Worm (Caenorhabditis elegans) whole organism, mixed stage, embryonic: ENCODE results near the gene C06C3.7.

ENCODE experiments used
- elt-3 ChIP-seq: fragments of 150-350 bp; optimal IDR thresholded peaks from 2 replicates; lab custom pipeline; 2014; ENCODE audit warnings: missing biosample characterization, missing genetic modification characterization
- lsy-2 ChIP-seq: fragments of 150-350 bp; optimal IDR thresholded peaks from 2 replicates; lab custom pipeline; 2014; ENCODE audit warnings: missing biosample characterization, missing genetic modification characterization
- nhr-237 ChIP-seq: fragments of 150-350 bp; optimal IDR thresholded peaks from 2 replicates; lab custom pipeline; 2014; ENCODE audit warnings: missing biosample characterization, missing genetic modification characterization
- nhr-28 ChIP-seq: fragments of 150-350 bp; optimal IDR thresholded peaks from 2 replicates; lab custom pipeline; 2014; ENCODE audit warnings: missing biosample characterization, missing genetic modification characterization
- nhr-76 ChIP-seq: sonication (generic microtip); optimal IDR thresholded peaks from 2 replicates; lab custom pipeline; 2017; ENCODE audit warnings: missing biosample characterization, missing genetic modification characterization
- snpc-4 ChIP-seq: fragments of 150-350 bp; optimal IDR thresholded peaks from 2 replicates; lab custom pipeline; 2014; ENCODE audit warnings: missing biosample characterization, missing genetic modification characterization
- ztf-11 ChIP-seq: fragments of 150-350 bp; optimal IDR thresholded peaks from 2 replicates; lab custom pipeline; 2014; ENCODE audit warnings: missing biosample characterization, missing genetic modification characterization

DNA sequence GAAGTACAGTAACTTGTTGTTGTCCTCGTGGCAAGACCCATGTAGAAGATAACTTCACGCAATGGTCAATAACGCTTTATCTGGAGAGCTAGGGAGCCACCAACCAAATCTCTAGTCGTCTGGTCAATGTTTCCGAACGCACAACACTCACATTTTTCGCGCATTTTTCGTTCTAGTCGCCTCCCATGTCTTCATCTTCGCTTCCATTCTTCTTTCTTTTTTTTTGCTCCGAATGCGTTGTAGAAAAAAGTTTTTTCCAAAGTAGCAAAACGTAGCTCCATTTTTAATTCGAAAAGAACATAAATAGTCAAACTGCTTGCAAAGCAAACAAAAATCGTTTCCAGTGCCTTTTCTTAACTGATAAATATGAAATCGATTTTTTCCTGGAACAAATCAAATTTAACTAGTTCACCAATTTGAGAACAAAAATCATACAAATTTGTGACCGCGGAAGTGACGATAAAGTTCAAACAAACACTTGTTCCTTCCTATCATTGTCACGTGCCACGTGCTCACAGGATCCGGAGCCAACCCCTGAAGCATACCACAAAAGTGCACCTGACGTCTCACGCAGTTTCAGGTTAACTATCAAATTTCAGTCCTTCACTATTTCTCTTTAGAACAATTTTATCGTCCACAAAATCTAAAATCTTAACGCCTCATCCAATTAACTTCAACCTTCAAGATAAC, 33.6 kb downstream of the C06C3.7 start:
- TF ChIP-seq nhr-28 (tag; lab: Kevin White, UChicago) (no peak), ztf-11 (tag; lab: Kevin White, UChicago) (no peak), snpc-4 (no peak), elt-3 (tag; lab: Kevin White, UChicago) (no peak), nhr-76 (tag; lab: Kevin White, UChicago) (no peak), nhr-237 (no peak), lsy-2 (no peak)
